Fruit fly (Drosophila melanogaster) whole organism, adult: ENCODE results near the gene CG31960.

Experiments used
- CG11617 ChIP-seq: fragments of 200-800 bp; sonication (Bioruptor generic); optimal IDR thresholded peaks from 2 replicates; lab custom pipeline; 2017; ENCODE audit warnings: mild to moderate bottlenecking, missing biosample characterization, missing genetic modification reagents, missing genetic modification characterization
- CG12768 ChIP-seq: fragments of 200-800 bp; sonication (Bioruptor generic); optimal IDR thresholded peaks from 2 replicates; lab custom pipeline; 2017; ENCODE audit warnings: missing biosample characterization, missing genetic modification characterization, mild to moderate bottlenecking, moderate library complexity, missing genetic modification reagents
- CG14711 ChIP-seq: fragments of 200-800 bp; sonication (Bioruptor generic); optimal IDR thresholded peaks from 2 replicates; lab custom pipeline; 2018; ENCODE audit warnings: missing biosample characterization, mild to moderate bottlenecking, missing genetic modification characterization, moderate library complexity
- CG1620 ChIP-seq: fragments of 200-800 bp; sonication (Bioruptor generic); optimal IDR thresholded peaks from 2 replicates; lab custom pipeline; 2016; ENCODE audit warnings: missing biosample characterization, missing genetic modification characterization
- CG33017 ChIP-seq: fragments of 200-800 bp; sonication (Bioruptor generic); optimal IDR thresholded peaks from 2 replicates; lab custom pipeline; 2018; ENCODE audit warnings: missing biosample characterization, mild to moderate bottlenecking, missing genetic modification characterization, moderate library complexity
- CG5204 ChIP-seq: fragments of 200-800 bp; sonication (Bioruptor generic); optimal IDR thresholded peaks from 2 replicates; lab custom pipeline; 2016; ENCODE audit warnings: missing biosample characterization, missing genetic modification characterization
- CG7045 ChIP-seq: fragments of 200-800 bp; sonication (Bioruptor generic); optimal IDR thresholded peaks from 2 replicates; lab custom pipeline; 2017; ENCODE audit warnings: missing biosample characterization, mild to moderate bottlenecking, missing genetic modification characterization
- CG7101 ChIP-seq: fragments of 200-800 bp; sonication (Bioruptor generic); optimal IDR thresholded peaks from 2 replicates; lab custom pipeline; 2018; ENCODE audit warnings: missing biosample characterization, mild to moderate bottlenecking, missing genetic modification characterization, moderate library complexity
- Clk ChIP-seq: fragments of 200-800 bp; sonication (Bioruptor generic); optimal IDR thresholded peaks from 2 replicates; lab custom pipeline; 2017; ENCODE audit warnings: missing biosample characterization, missing genetic modification characterization
- Crg-1 ChIP-seq: fragments of 200-800 bp; sonication (Bioruptor generic); optimal IDR thresholded peaks from 2 replicates; lab custom pipeline; 2016; ENCODE audit warnings: missing biosample characterization, missing genetic modification characterization
- Hr96 ChIP-seq: fragments of 200-800 bp; sonication (Bioruptor generic); optimal IDR thresholded peaks from 2 replicates; lab custom pipeline; 2016; ENCODE audit warnings: missing biosample characterization, missing genetic modification characterization
- Mnt ChIP-seq: fragments of 200-800 bp; sonication (Bioruptor generic); optimal IDR thresholded peaks from 2 replicates; lab custom pipeline; 2016; ENCODE audit warnings: missing biosample characterization, mild to moderate bottlenecking, missing genetic modification characterization
- bab1 ChIP-seq: fragments of 200-800 bp; sonication (Bioruptor generic); optimal IDR thresholded peaks from 3 replicates; lab custom pipeline; 2019; ENCODE audit warnings: missing biosample characterization, mild to moderate bottlenecking, missing genetic modification characterization, moderate library complexity
- cic ChIP-seq: fragments of 200-800 bp; sonication (Bioruptor generic); optimal IDR thresholded peaks from 2 replicates; lab custom pipeline; 2017; ENCODE audit warnings: missing biosample characterization, mild to moderate bottlenecking, missing genetic modification characterization, moderate library complexity
- cnc ChIP-seq, 2 experiments: fragments of >200 bp; optimal IDR thresholded peaks; 2 replicates each; lab custom pipeline; 2017
- kay ChIP-seq: fragments of 200-800 bp; sonication (Bioruptor generic); peaks from one replicate; lab custom pipeline; 2016; ENCODE audit warnings: missing biosample characterization, missing genetic modification characterization, borderline replicate concordance
- ovo ChIP-seq: fragments of 200-800 bp; sonication (Bioruptor generic); optimal IDR thresholded peaks from 2 replicates; lab custom pipeline; 2016; ENCODE audit warnings: missing biosample characterization, missing genetic modification characterization
- pad ChIP-seq: fragments of 200-800 bp; sonication (Bioruptor generic); optimal IDR thresholded peaks from 3 replicates; lab custom pipeline; 2017; ENCODE audit warnings: missing biosample characterization, missing genetic modification characterization, mild to moderate bottlenecking, moderate library complexity, missing genetic modification reagents
- tj ChIP-seq: fragments of 200-800 bp; sonication (Bioruptor generic); optimal IDR thresholded peaks from 3 replicates; lab custom pipeline; 2017; ENCODE audit warnings: missing biosample characterization, mild to moderate bottlenecking, missing genetic modification characterization, moderate library complexity
- toe ChIP-seq: fragments of 200-800 bp; sonication (Bioruptor generic); optimal IDR thresholded peaks from 2 replicates; lab custom pipeline; 2016; ENCODE audit warnings: missing biosample characterization, missing genetic modification characterization

The CG31960 gene

DNA sequence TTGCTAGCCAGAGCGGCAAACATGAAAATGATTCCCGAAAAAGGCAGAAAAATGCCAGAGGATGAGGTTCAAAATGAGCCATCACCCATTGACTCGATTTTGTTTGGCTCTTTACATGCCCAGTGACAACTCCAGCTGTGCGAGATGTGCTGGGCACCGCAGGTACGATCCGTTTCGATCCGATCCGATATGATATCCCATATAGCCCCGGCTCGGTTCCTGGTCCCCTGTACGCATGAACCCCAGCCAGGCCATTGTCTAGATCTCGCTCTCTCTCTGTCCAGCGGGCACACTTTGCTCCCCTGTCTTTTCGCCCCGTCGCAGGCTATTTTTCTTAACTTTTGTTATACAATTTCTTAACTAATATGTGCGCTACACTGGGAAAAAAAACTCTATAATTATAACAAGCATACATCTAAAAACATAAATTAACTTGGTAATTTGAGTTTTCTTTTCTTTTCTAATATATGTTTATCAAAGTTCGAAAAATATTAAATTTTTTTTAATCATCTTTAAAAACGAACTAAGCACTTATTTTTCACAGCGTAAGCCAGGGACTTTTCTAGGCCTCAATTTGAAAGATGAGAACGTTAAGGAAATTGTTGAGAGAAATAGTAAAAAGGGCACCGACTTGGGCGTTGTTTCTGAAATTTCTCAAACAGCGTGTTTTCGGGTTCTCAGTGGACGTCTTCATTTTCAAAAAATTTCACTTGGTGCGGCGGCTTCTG is 42.8 kb downstream of the CG31960 start:
- TF ChIP-seq bab1 (GFP tag; lab: Kevin White, UChicago) = no peak
- TF ChIP-seq CG7101 (tag; lab: Kevin White, UChicago) = no peak
- no peak for TF ChIP-seq CG7045 (GFP tag; lab: Kevin White, UChicago)
- no peak for TF ChIP-seq kay (GFP tag; lab: Kevin White, UChicago)
- no peak for TF ChIP-seq cic (GFP tag; lab: Kevin White, UChicago)
- no peak for TF ChIP-seq CG11617 (GFP tag; lab: Kevin White, UChicago)
- TF ChIP-seq CG12768 (GFP tag; lab: Kevin White, UChicago) = no peak
- TF ChIP-seq Crg-1 (GFP tag; lab: Kevin White, UChicago) = no peak
- TF ChIP-seq tj (GFP tag; lab: Kevin White, UChicago) = no peak
- TF ChIP-seq pad = no peak
- TF ChIP-seq toe = no peak
- TF ChIP-seq CG33017 (tag; lab: Kevin White, UChicago) = no peak
- TF ChIP-seq ovo = no peak
- TF ChIP-seq Clk (GFP tag; lab: Kevin White, UChicago) = no peak
- TF ChIP-seq Hr96 (GFP tag; lab: Kevin White, UChicago) = no peak
- no peak for TF ChIP-seq CG5204
- no peak for TF ChIP-seq CG1620
- TF ChIP-seq Mnt (GFP tag; lab: Kevin White, UChicago) = no peak

DNA sequence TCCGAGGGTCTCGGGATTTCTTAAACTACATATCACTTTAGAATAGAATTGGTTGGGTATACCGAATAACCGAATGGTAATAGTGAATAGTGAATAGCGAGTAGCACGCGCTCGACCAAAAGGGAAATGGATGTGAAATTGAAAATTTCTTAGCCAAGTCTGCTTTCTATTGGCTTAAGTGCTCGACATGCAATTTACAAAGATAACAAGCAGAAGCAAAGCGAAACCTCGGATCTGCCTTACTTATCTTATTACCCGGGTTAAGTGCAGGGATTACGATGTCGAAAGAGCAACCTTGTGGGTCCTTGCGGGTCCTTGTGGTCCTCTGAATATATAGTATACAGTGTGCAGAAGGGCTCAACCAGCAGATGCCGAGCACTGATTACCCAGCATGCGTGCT is 44.5 kb downstream of the CG31960 start:
- TF ChIP-seq CG1620 = no peak
- no peak for TF ChIP-seq ovo
- no peak for TF ChIP-seq CG14711 (tag; lab: Kevin White, UChicago)
- no peak for TF ChIP-seq Mnt (GFP tag; lab: Kevin White, UChicago)
- TF ChIP-seq kay (GFP tag; lab: Kevin White, UChicago) = no peak
- TF ChIP-seq Crg-1 (GFP tag; lab: Kevin White, UChicago) = no peak
- no peak for TF ChIP-seq CG11617 (GFP tag; lab: Kevin White, UChicago)
- TF ChIP-seq CG12768 (GFP tag; lab: Kevin White, UChicago) = no peak
- TF ChIP-seq cnc (optimal IDR thresholded peaks at IDR 0.05; lab: Kevin White, UChicago) = no peak
- TF ChIP-seq CG5204 = no peak
- no peak for TF ChIP-seq CG7101 (tag; lab: Kevin White, UChicago)
- TF ChIP-seq pad = no peak
- no peak for TF ChIP-seq cic (GFP tag; lab: Kevin White, UChicago)
- TF ChIP-seq CG33017 (tag; lab: Kevin White, UChicago) = no peak
- no peak for TF ChIP-seq CG7045 (GFP tag; lab: Kevin White, UChicago)
- no peak for TF ChIP-seq bab1 (GFP tag; lab: Kevin White, UChicago)
- no peak for TF ChIP-seq tj (GFP tag; lab: Kevin White, UChicago)
- TF ChIP-seq toe = no peak
- TF ChIP-seq Hr96 (GFP tag; lab: Kevin White, UChicago) = no peak

DNA sequence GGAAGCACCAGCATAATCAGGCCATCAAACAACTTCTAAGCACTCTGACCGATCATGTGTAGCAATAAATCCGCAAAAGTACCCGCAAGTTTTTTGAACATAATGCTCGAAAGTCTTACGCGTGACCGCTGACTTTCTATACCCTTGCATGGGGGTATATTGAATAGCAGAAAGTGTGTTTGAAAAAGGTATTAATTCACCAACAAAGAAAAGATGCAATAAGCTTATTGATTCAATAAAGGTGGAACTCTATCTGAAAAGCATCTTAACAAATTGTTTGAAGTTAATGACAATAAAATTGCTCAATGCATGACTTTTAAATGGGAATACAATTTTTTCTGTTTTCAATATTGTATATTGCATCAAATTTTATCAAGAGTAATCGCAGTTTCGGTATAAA is 46.9 kb downstream of the CG31960 start:
- TF ChIP-seq CG11617 (GFP tag; lab: Kevin White, UChicago) (no peak), cic (GFP tag; lab: Kevin White, UChicago) (no peak), kay (GFP tag; lab: Kevin White, UChicago) (no peak), ovo (no peak), CG12768 (GFP tag; lab: Kevin White, UChicago) (no peak), pad (no peak), Clk (GFP tag; lab: Kevin White, UChicago) (no peak), CG14711 (tag; lab: Kevin White, UChicago) (no peak), Crg-1 (GFP tag; lab: Kevin White, UChicago) (no peak), CG7045 (GFP tag; lab: Kevin White, UChicago) (no peak), CG1620 (no peak), CG33017 (tag; lab: Kevin White, UChicago) (no peak), CG7101 (tag; lab: Kevin White, UChicago) (no peak), toe (no peak), CG5204 (no peak), cnc (optimal IDR thresholded peaks at IDR 0.05; lab: Kevin White, UChicago) (no peak), Mnt (GFP tag; lab: Kevin White, UChicago) (no peak), tj (GFP tag; lab: Kevin White, UChicago) (no peak), bab1 (GFP tag; lab: Kevin White, UChicago) (no peak), Hr96 (GFP tag; lab: Kevin White, UChicago) (no peak)

DNA sequence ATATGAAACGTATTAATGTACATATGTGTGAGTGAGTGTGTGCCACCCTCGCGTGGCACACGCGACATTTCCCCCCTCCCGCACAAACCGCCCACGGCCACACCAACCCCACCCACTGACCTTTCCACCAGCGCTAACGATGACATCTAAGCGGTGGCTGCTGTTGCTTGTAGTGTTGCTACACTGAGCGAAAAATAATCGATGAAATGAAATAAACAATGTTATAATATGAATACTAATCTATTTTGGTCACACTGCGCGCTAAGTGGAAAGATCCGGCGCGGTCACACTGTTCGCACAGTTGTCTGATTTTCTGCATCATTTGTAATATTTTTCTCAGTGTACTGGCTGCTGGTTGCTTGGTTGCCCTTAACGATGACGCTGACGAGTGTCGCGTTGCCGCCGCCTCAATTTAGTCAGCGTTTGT is 47.5 kb downstream of the CG31960 start:
- no peak for TF ChIP-seq CG33017 (tag; lab: Kevin White, UChicago)
- TF ChIP-seq cic (GFP tag; lab: Kevin White, UChicago) = no peak

DNA sequence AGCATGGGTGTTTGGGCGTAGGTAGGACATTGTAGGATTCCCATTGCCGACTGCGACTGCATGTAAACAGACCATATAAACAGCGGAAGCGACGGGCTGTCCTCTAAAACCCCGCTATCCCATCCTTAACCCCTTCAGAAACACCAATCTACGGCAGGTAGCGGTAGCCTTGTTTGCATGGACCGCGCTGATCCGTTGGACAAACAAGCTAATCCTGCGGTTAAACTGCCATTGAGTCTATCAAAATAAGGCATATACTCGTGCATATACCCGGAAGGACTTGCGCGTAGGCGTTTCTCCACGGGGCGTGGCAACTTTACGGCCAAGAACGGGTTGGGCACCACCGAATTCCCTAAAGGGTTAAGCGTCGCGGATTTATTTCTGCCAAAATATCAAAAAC is 49.2 kb downstream of the CG31960 start:
- no peak for TF ChIP-seq CG7045 (GFP tag; lab: Kevin White, UChicago)
- TF ChIP-seq CG7101 (tag; lab: Kevin White, UChicago) = no peak
- TF ChIP-seq bab1 (GFP tag; lab: Kevin White, UChicago) = no peak
- TF ChIP-seq toe = no peak
- TF ChIP-seq Hr96 (GFP tag; lab: Kevin White, UChicago) = no peak
- no peak for TF ChIP-seq ovo
- TF ChIP-seq cnc (optimal IDR thresholded peaks at IDR 0.05; lab: Kevin White, UChicago) = no peak
- no peak for TF ChIP-seq Mnt (GFP tag; lab: Kevin White, UChicago)
- no peak for TF ChIP-seq CG1620
- TF ChIP-seq kay (GFP tag; lab: Kevin White, UChicago) = no peak
- TF ChIP-seq pad = no peak
- TF ChIP-seq Clk (GFP tag; lab: Kevin White, UChicago) = no peak

DNA sequence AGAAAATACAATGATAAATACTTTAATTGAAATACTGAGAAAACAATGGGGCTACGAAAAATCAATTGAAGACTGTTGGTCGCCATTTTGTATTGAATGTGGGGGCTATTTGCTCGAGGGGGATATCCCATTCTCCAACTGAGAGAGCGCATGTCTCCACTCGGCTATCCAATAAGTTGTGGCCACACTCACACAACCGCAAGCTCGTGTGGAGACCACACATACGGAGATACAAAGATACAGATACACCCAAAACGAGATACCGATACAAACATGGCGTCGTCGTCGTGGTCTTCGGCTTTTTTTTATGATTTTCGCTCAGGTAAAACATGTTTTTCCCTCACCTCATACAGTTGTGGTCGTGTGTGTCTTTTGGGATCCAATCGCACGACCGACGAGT is 50.5 kb downstream of the CG31960 start:
- TF ChIP-seq CG11617 (GFP tag; lab: Kevin White, UChicago) (no peak), kay (GFP tag; lab: Kevin White, UChicago) (no peak), toe (no peak), Mnt (GFP tag; lab: Kevin White, UChicago) (no peak), CG12768 (GFP tag; lab: Kevin White, UChicago) (no peak), bab1 (GFP tag; lab: Kevin White, UChicago) (no peak), Hr96 (GFP tag; lab: Kevin White, UChicago) (no peak), pad (no peak), CG33017 (tag; lab: Kevin White, UChicago) (no peak), CG5204 (no peak), cic (GFP tag; lab: Kevin White, UChicago) (no peak), CG7101 (tag; lab: Kevin White, UChicago) (no peak), Clk (GFP tag; lab: Kevin White, UChicago) (no peak), Crg-1 (GFP tag; lab: Kevin White, UChicago) (no peak), tj (GFP tag; lab: Kevin White, UChicago) (no peak), CG1620 (no peak), cnc (optimal IDR thresholded peaks at IDR 0.05; lab: Kevin White, UChicago) (no peak), CG14711 (tag; lab: Kevin White, UChicago) (no peak), ovo (no peak), CG7045 (GFP tag; lab: Kevin White, UChicago) (no peak)
